Fruit fly (Drosophila melanogaster): ENCODE data around the gene CG31371.

- TF ChIP-seq kay (GFP tag; ENCODE audit: borderline replicate concordance) (no peak), tj (GFP tag; optimal IDR thresholded peaks at IDR 0.05) (no peak), cnc (optimal IDR thresholded peaks at IDR 0.05) (no peak), bab1 (GFP tag; optimal IDR thresholded peaks at IDR 0.05) (no peak)
Observed at dm6 chr3R:30529570-30529969, 26.3 kb upstream of the CG31371 start.
